Fruit fly (Drosophila melanogaster) whole organism, wandering third instar larva: ENCODE data around the gene CG11417.

ENCODE experiments used
- Dfd ChIP-seq: fragments of >200 bp; optimal IDR thresholded peaks from 2 replicates; lab custom pipeline; 2017; ENCODE audit warnings: missing biosample characterization, missing genetic modification characterization
- Hnf4 ChIP-seq: fragments of 200-800 bp; sonication (Bioruptor generic); optimal IDR thresholded peaks from 2 replicates; lab custom pipeline; 2016; ENCODE audit warnings: missing biosample characterization, mild to moderate bottlenecking, missing genetic modification characterization
- Hr83 ChIP-seq: fragments of 200-300 bp; sonication (Bioruptor generic); optimal IDR thresholded peaks from 2 replicates; lab custom pipeline; 2016; ENCODE audit warnings: missing biosample characterization, mild to moderate bottlenecking, missing genetic modification characterization, moderate library complexity; ENCODE audit not compliant: poor library complexity, severe bottlenecking
- Myc ChIP-seq: fragments of >200 bp; optimal IDR thresholded peaks from 2 replicates; lab custom pipeline; 2017
- Rel ChIP-seq, 2 experiments: fragments of 200-800 bp; sonication (Bioruptor generic) in 1 of 2; optimal IDR thresholded peaks; 2 replicates in 1 of 2; 3 replicates in 1 of 2; lab custom pipeline; 2016 to 2019; ENCODE audit warnings: mild to moderate bottlenecking in 2 of 2, missing biosample characterization in 2 of 2, missing genetic modification characterization in 2 of 2, moderate library complexity in 1 of 2
- br ChIP-seq: fragments of 200-800 bp; sonication (Bioruptor generic); optimal IDR thresholded peaks from 2 replicates; lab custom pipeline; 2016; ENCODE audit warnings: missing biosample characterization, missing genetic modification characterization
- dmrt93B ChIP-seq: fragments of 200-800 bp; sonication (Bioruptor generic); optimal IDR thresholded peaks from 2 replicates; lab custom pipeline; 2018; ENCODE audit warnings: missing biosample characterization, mild to moderate bottlenecking, missing genetic modification characterization
- fru ChIP-seq: fragments of 200-800 bp; sonication (Bioruptor generic); optimal IDR thresholded peaks from 3 replicates; lab custom pipeline; 2016; ENCODE audit warnings: missing biosample characterization, mild to moderate bottlenecking, missing genetic modification characterization
- psq ChIP-seq: fragments of 200-800 bp; sonication (Bioruptor generic); optimal IDR thresholded peaks from 3 replicates; lab custom pipeline; 2017; ENCODE audit warnings: missing biosample characterization, mild to moderate bottlenecking, missing genetic modification characterization, moderate library complexity
- usp ChIP-seq: fragments of >200 bp; optimal IDR thresholded peaks from 2 replicates; lab custom pipeline; 2017; ENCODE audit warnings: missing biosample characterization, missing genetic modification characterization

DNA sequence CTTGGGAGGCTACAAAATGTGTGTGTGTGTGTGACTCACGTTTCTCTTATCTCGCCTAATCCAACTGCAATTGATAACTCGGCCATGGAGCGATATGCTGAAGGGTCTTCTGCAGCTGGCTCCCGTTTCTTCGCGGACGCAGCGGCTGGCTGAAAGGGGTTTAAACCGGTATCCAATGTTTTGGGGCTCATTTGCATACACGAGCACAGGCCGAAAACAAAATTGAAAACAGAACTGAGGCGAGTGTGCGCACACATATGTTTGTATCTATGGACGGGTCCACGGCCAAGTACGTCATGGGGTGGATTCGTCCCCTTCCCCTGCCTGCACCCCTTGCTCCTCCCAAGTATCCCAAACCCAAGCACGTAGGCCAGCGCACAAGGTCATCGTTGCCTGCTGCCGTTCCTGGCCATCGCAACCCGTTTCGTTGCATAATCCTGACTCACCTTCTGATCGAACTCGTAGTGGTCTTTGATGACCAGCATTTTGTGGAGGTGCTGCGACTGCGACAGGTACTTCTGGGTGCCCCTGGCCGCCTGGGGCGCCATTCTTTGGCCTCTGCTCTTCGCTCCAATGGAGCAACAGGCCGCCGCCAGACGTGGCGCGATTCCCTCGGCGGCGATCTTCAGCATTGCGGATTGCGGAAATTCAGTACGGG is 26.0 kb downstream of the CG11417 start:
- TF ChIP-seq psq (no peak), Hnf4 (GFP tag; lab: Kevin White, UChicago) (no peak), Rel (GFP tag; optimal IDR thresholded peaks at IDR 0.05; lab: Kevin White, UChicago) (no peak), Rel (tag; optimal IDR thresholded peaks at IDR 0.05; lab: Kevin White, UChicago) (no peak), fru (GFP tag; lab: Kevin White, UChicago) (no peak), usp (GFP tag; lab: Kevin White, UChicago) (no peak), Hr83 (no peak), Dfd (no peak), Myc (lab: Kevin White, UChicago) (no peak), br (GFP tag; lab: Kevin White, UChicago) (no peak), dmrt93B (GFP tag; lab: Kevin White, UChicago) (no peak)
